Fruit fly (Drosophila melanogaster) whole organism: ENCODE measurements around the gene Pldn.

Experiments used
- CG8478 ChIP-seq: fragments of >200 bp; optimal IDR thresholded peaks from 2 replicates; lab custom pipeline; 2018; ENCODE audit warnings: inconsistent platforms
- Dll ChIP-seq: fragments of >200 bp; optimal IDR thresholded peaks from 2 replicates; lab custom pipeline; 2017
- EcR ChIP-seq, 2 experiments: fragments of >200 bp; optimal IDR thresholded peaks; 2 replicates each; lab custom pipeline; 2017; ENCODE audit warnings: missing biosample characterization in 2 of 2, missing genetic modification characterization in 2 of 2, missing genetic modification reagents in 2 of 2
- pan ChIP-seq: fragments of >200 bp; optimal IDR thresholded peaks from 2 replicates; lab custom pipeline; 2017
- psq ChIP-seq: fragments of >200 bp; optimal IDR thresholded peaks from 2 replicates; lab custom pipeline; 2017
- usp ChIP-seq: fragments of >200 bp; optimal IDR thresholded peaks from 2 replicates; lab custom pipeline; 2017; ENCODE audit warnings: missing biosample characterization, missing genetic modification characterization, mixed read lengths

dm6 chr3L:11731841-11732240, 40.6 kb upstream of the Pldn start, which contains the start of gene CG32087:
- TF ChIP-seq EcR (GFP tag; optimal IDR thresholded peaks at IDR 0.05; lab: Kevin White, UChicago): no peak
- no peak for TF ChIP-seq Dll (lab: Kevin White, UChicago)
- TF ChIP-seq psq (lab: Kevin White, UChicago): no peak
- TF ChIP-seq CG8478: no peak
- no peak for TF ChIP-seq usp (GFP tag; lab: Kevin White, UChicago)
- TF ChIP-seq pan: no peak
